Worm (Caenorhabditis elegans) whole organism, L2 larva: Measurements from ENCODE around the gene T12E12.6.
A peak's percentile ranks its signal among the peaks of the same experiment; 100 is the strongest.

Source experiments
- R02D3.7 ChIP-seq: fragments of 150-350 bp; optimal IDR thresholded peaks from 2 replicates; lab custom pipeline; 2014; ENCODE audit warnings: missing biosample characterization, missing genetic modification characterization
- ama-1 ChIP-seq: fragments of 150-350 bp; optimal IDR thresholded peaks from 2 replicates; lab custom pipeline; 2018; ENCODE audit warnings: inconsistent platforms
- lin-13 ChIP-seq: fragments of 150-350 bp; optimal IDR thresholded peaks from 2 replicates; lab custom pipeline; 2014; ENCODE audit warnings: missing biosample characterization, missing genetic modification reagents, missing genetic modification characterization
- lsy-2 ChIP-seq, 2 experiments: fragments of 150-350 bp in 1 of 2; sonication (generic microtip) in 1 of 2; optimal IDR thresholded peaks; 2 replicates each; lab custom pipeline; 2014 to 2017; ENCODE audit warnings: missing biosample characterization in 2 of 2, missing genetic modification characterization in 2 of 2
- mdl-1 ChIP-seq, 2 experiments: fragments of 150-350 bp in 1 of 2; sonication (generic microtip) in 1 of 2; optimal IDR thresholded peaks; 2 replicates each; lab custom pipeline; 2017; ENCODE audit warnings: missing biosample characterization in 2 of 2, missing genetic modification characterization in 2 of 2
- nhr-11 ChIP-seq: fragments of 150-350 bp; optimal IDR thresholded peaks from 2 replicates; lab custom pipeline; 2014; ENCODE audit warnings: missing biosample characterization, missing genetic modification characterization
- snpc-4 ChIP-seq: fragments of 150-350 bp; optimal IDR thresholded peaks from 2 replicates; lab custom pipeline; 2014; ENCODE audit warnings: missing biosample characterization, missing genetic modification characterization
- unc-39 ChIP-seq: fragments of 150-350 bp; optimal IDR thresholded peaks from 2 replicates; lab custom pipeline; 2014; ENCODE audit warnings: missing biosample characterization, missing genetic modification characterization
- ztf-11 ChIP-seq: sonication (generic microtip); optimal IDR thresholded peaks from 2 replicates; lab custom pipeline; 2017; ENCODE audit warnings: missing biosample characterization, missing genetic modification characterization

- TF ChIP-seq snpc-4 (tag; lab: Kevin White, UChicago) (no peak), mdl-1 (tag; optimal IDR thresholded peaks at IDR 0.05; lab: Kevin White, UChicago) (no peak), nhr-11 (tag; lab: Kevin White, UChicago) (no peak), R02D3.7 (tag; lab: Kevin White, UChicago) (no peak), lin-13 (no peak), ztf-11 (tag; lab: Kevin White, UChicago) (no peak), lsy-2 (tag; optimal IDR thresholded peaks at IDR 0.05; lab: Kevin White, UChicago) (peak in 1 of 2 experiments; percentile 62), unc-39 (tag; lab: Kevin White, UChicago) (no peak), ama-1 (lab: Kevin White, UChicago) (no peak)
Observed at ce11 chrIV:5600316-5600715, 26.4 kb upstream of the T12E12.6 start.
